Worm (Caenorhabditis elegans) whole organism, L3 larva: ENCODE results near the gene dmsr-1.
"Not testable (repeated sequence)": the region's sequence is repeated elsewhere in the genome, so short reads cannot be mapped to it uniquely, and the experiment has no call there.

Experiments used
- R02D3.7 ChIP-seq: fragments of 150-350 bp; optimal IDR thresholded peaks from 2 replicates; lab custom pipeline; 2014; ENCODE audit warnings: missing biosample characterization, missing genetic modification characterization
- ZK546.5 ChIP-seq: sonication (generic microtip); optimal IDR thresholded peaks from 2 replicates; lab custom pipeline; 2017; ENCODE audit warnings: missing biosample characterization, missing genetic modification characterization
- ceh-16 ChIP-seq: sonication (generic microtip); optimal IDR thresholded peaks from 2 replicates; lab custom pipeline; 2017; ENCODE audit warnings: missing biosample characterization, missing genetic modification characterization
- ceh-28 ChIP-seq: fragments of 150-350 bp; optimal IDR thresholded peaks from 2 replicates; lab custom pipeline; 2014; ENCODE audit warnings: missing biosample characterization, missing genetic modification reagents, missing genetic modification characterization
- ceh-82 ChIP-seq: fragments of 150-350 bp; optimal IDR thresholded peaks from 2 replicates; lab custom pipeline; 2014; ENCODE audit warnings: missing biosample characterization, missing genetic modification characterization
- ceh-9 ChIP-seq: sonication (generic microtip); optimal IDR thresholded peaks from 2 replicates; lab custom pipeline; 2018; ENCODE audit warnings: missing biosample characterization, missing genetic modification characterization
- egl-5 ChIP-seq: fragments of 150-350 bp; optimal IDR thresholded peaks from 2 replicates; lab custom pipeline; 2017; ENCODE audit warnings: missing biosample characterization, missing genetic modification reagents, missing genetic modification characterization, inconsistent platforms
- elt-1 ChIP-seq: fragments of 150-350 bp; optimal IDR thresholded peaks from 2 replicates; lab custom pipeline; 2014; ENCODE audit warnings: missing biosample characterization, missing genetic modification characterization
- elt-3 ChIP-seq, 3 experiments: fragments of 150-350 bp in 1 of 3; sonication (generic microtip) in 2 of 3; optimal IDR thresholded peaks; 2 replicates in 2 of 3; 4 replicates in 1 of 3; lab custom pipeline; 2014 to 2017; ENCODE audit warnings: missing biosample characterization in 3 of 3, missing genetic modification characterization in 3 of 3
- fkh-10 ChIP-seq: sonication (generic microtip); optimal IDR thresholded peaks from 2 replicates; lab custom pipeline; 2017; ENCODE audit warnings: missing biosample characterization, missing genetic modification reagents, missing genetic modification characterization
- fos-1 ChIP-seq: fragments of 150-350 bp; optimal IDR thresholded peaks from 2 replicates; lab custom pipeline; 2014; ENCODE audit warnings: missing biosample characterization, missing genetic modification characterization
- hmg-11 ChIP-seq: sonication (generic microtip); optimal IDR thresholded peaks from 2 replicates; lab custom pipeline; 2016; ENCODE audit warnings: missing genetic modification characterization, missing compliant biosample characterization
- lin-15B ChIP-seq: fragments of 150-350 bp; optimal IDR thresholded peaks from 2 replicates; lab custom pipeline; 2014; ENCODE audit warnings: missing biosample characterization, missing genetic modification characterization
- lsy-12 ChIP-seq: sonication (generic microtip); optimal IDR thresholded peaks from 2 replicates; lab custom pipeline; 2016; ENCODE audit warnings: mild to moderate bottlenecking, missing genetic modification characterization, missing compliant biosample characterization
- mdl-1 ChIP-seq: fragments of 150-350 bp; optimal IDR thresholded peaks from 2 replicates; lab custom pipeline; 2014; ENCODE audit warnings: missing biosample characterization, missing genetic modification characterization
- mml-1 ChIP-seq: fragments of 150-350 bp; sonication (generic microtip); optimal IDR thresholded peaks from 3 replicates; lab custom pipeline; 2014; ENCODE audit warnings: missing biosample characterization, missing genetic modification characterization
- nhr-23 ChIP-seq: fragments of 150-350 bp; optimal IDR thresholded peaks from 2 replicates; lab custom pipeline; 2014; ENCODE audit warnings: missing biosample characterization, missing genetic modification reagents, missing genetic modification characterization
- nhr-237 ChIP-seq: fragments of 150-350 bp; optimal IDR thresholded peaks from 2 replicates; lab custom pipeline; 2014; ENCODE audit warnings: missing biosample characterization, missing genetic modification characterization
- nhr-25 ChIP-seq: sonication (generic microtip); optimal IDR thresholded peaks from 2 replicates; lab custom pipeline; 2017; ENCODE audit warnings: missing biosample characterization, missing genetic modification characterization
- nhr-28 ChIP-seq: fragments of 150-350 bp; optimal IDR thresholded peaks from 2 replicates; lab custom pipeline; 2014; ENCODE audit warnings: missing biosample characterization, missing genetic modification characterization
- nhr-43 ChIP-seq: sonication (generic microtip); optimal IDR thresholded peaks from 2 replicates; lab custom pipeline; 2016; ENCODE audit warnings: mild to moderate bottlenecking, missing genetic modification characterization, missing compliant biosample characterization; ENCODE audit not compliant: poor library complexity, severe bottlenecking
- nhr-76 ChIP-seq: fragments of 150-350 bp; sonication (generic microtip); optimal IDR thresholded peaks from 5 replicates; lab custom pipeline; 2014; ENCODE audit warnings: missing biosample characterization, missing genetic modification characterization
- snpc-4 ChIP-seq: fragments of 150-350 bp; optimal IDR thresholded peaks from 2 replicates; lab custom pipeline; 2014; ENCODE audit warnings: missing biosample characterization, missing genetic modification characterization
- tbx-2 ChIP-seq: sonication (generic microtip); optimal IDR thresholded peaks from 2 replicates; lab custom pipeline; 2016; ENCODE audit warnings: mild to moderate bottlenecking, missing genetic modification characterization, missing compliant biosample characterization
- unc-39 ChIP-seq: sonication (generic microtip); optimal IDR thresholded peaks from 4 replicates; lab custom pipeline; 2017; ENCODE audit warnings: missing biosample characterization, missing genetic modification characterization
- zag-1 ChIP-seq: fragments of 150-350 bp; optimal IDR thresholded peaks from 2 replicates; lab custom pipeline; 2014; ENCODE audit warnings: missing biosample characterization, missing genetic modification characterization
- ztf-11 ChIP-seq: fragments of 150-350 bp; optimal IDR thresholded peaks from 2 replicates; lab custom pipeline; 2014; ENCODE audit warnings: missing biosample characterization, missing genetic modification characterization
- ztf-4 ChIP-seq: fragments of 150-350 bp; optimal IDR thresholded peaks from 2 replicates; lab custom pipeline; 2014; ENCODE audit warnings: missing biosample characterization, missing genetic modification characterization

Gene dmsr-1

ce11 chrV:11474399-11474798, 35.8 kb downstream of the dmsr-1 start, which contains the start of gene nas-22:
TSS of gene nas-22 (plus strand) at chrV:11474699.
- TF ChIP-seq fos-1 (tag; lab: Kevin White, UChicago) = no peak
- TF ChIP-seq egl-5 (tag; lab: Kevin White, UChicago) = no peak
- TF ChIP-seq nhr-43 = no peak
- no peak for TF ChIP-seq nhr-28 (tag; lab: Kevin White, UChicago)
- no peak for TF ChIP-seq ceh-9 (tag; lab: Kevin White, UChicago)
- no peak for TF ChIP-seq nhr-76 (tag; lab: Kevin White, UChicago)
- TF ChIP-seq ztf-4 (tag; lab: Kevin White, UChicago) = no peak
- no peak for TF ChIP-seq nhr-237 (tag; lab: Kevin White, UChicago)

- TF ChIP-seq tbx-2, elt-1, ceh-9 (tag; lab: Kevin White, UChicago): not testable (repeated sequence)
- TF ChIP-seq, all 47 proteins: peak for 0; not testable (repeated sequence) for 47
These were observed 37.1 kb downstream of the dmsr-1 start, which contains the start of gene T11F9.7 for ce11 chrV:11475638-11476037. TSS of gene T11F9.7 (plus strand) at chrV:11475938.

- TF ChIP-seq hmg-11 (tag; lab: Kevin White, UChicago) (no peak), fkh-10 (GFP tag; lab: Kevin White, UChicago) (no peak), unc-39 (tag; lab: Kevin White, UChicago) (no peak), ceh-16 (no peak), nhr-237 (tag; lab: Kevin White, UChicago) (no peak), ceh-82 (tag; lab: Kevin White, UChicago) (no peak), ZK546.5 (tag; lab: Kevin White, UChicago) (no peak), mdl-1 (tag; lab: Kevin White, UChicago) (no peak), nhr-23 (tag; lab: Kevin White, UChicago) (no peak), ceh-28 (tag; lab: Kevin White, UChicago) (no peak)
These were observed 40.8 kb downstream of the dmsr-1 start, which contains the start of gene T11F9.22 for ce11 chrV:11479406-11479805. TSS of gene T11F9.22 (plus strand) at chrV:11479706.

ce11 chrV:11480734-11481133, 42.2 kb downstream of the dmsr-1 start, which contains the start of gene T11F9.14:
TSS of gene T11F9.14 (minus strand) at chrV:11480834.
- TF ChIP-seq ceh-82, unc-39, zag-1 (tag; lab: Kevin White, UChicago): not testable (repeated sequence)

- not testable (repeated sequence) for TF ChIP-seq ceh-28 (tag; lab: Kevin White, UChicago); fos-1 (tag; lab: Kevin White, UChicago); ceh-16
- TF ChIP-seq, all 47 proteins: peak for 0; not testable (repeated sequence) for 47
These were observed 45.1 kb downstream of the dmsr-1 start, which contains the start of gene col-157 for ce11 chrV:11483580-11484092. TSS of gene col-157 (plus strand) at chrV:11484042.

ce11 chrV:11484404-11484803, 45.8 kb downstream of the dmsr-1 start:
- no peak for TF ChIP-seq R02D3.7 (tag; lab: Kevin White, UChicago)
- no peak for TF ChIP-seq ZK546.5 (tag; lab: Kevin White, UChicago)
- no peak for TF ChIP-seq lsy-12 (tag; lab: Kevin White, UChicago)

ce11 chrV:11485558-11485957, 47.0 kb downstream of the dmsr-1 start, which contains the start of gene srh-1:
TSS of gene srh-1 (plus strand) at chrV:11485858.
- no peak for TF ChIP-seq nhr-25 (tag; lab: Kevin White, UChicago)
- TF ChIP-seq nhr-237 (tag; lab: Kevin White, UChicago) = no peak
- no peak for TF ChIP-seq mml-1 (tag; lab: Kevin White, UChicago)

ce11 chrV:11486680-11487079, 48.1 kb downstream of the dmsr-1 start, which contains the start of gene T11F9.10:
TSS of gene T11F9.10 (plus strand) at chrV:11486980.
- TF ChIP-seq elt-3 (tag; optimal IDR thresholded peaks at IDR 0.05; lab: Kevin White, UChicago) (no peak), ceh-28 (tag; lab: Kevin White, UChicago) (no peak), lin-15B (tag; lab: Kevin White, UChicago) (no peak), mdl-1 (tag; lab: Kevin White, UChicago) (no peak), snpc-4 (tag; lab: Kevin White, UChicago) (no peak), ceh-82 (tag; lab: Kevin White, UChicago) (no peak), egl-5 (tag; lab: Kevin White, UChicago) (no peak), R02D3.7 (tag; lab: Kevin White, UChicago) (no peak), ztf-11 (no peak), hmg-11 (tag; lab: Kevin White, UChicago) (no peak), ZK546.5 (tag; lab: Kevin White, UChicago) (no peak)
- TF ChIP-seq, all 47 proteins: peak for 0
